Fruit fly (Drosophila melanogaster): ENCODE measurements around the gene spri.
A peak's percentile ranks its signal among the peaks of the same experiment; 100 is the strongest.

Gene spri

dm6 chrX:10600254-10600916, 15.2 kb upstream of the spri start (continued):
- TF ChIP-seq jigr1 (GFP tag; IDR thresholded peaks at IDR 0.05): no peak
- no peak for TF ChIP-seq Sox100B (GFP tag; optimal IDR thresholded peaks at IDR 0.05)
- no peak for TF ChIP-seq ab (GFP tag; optimal IDR thresholded peaks at IDR 0.05)
- TF ChIP-seq BEAF-32 (GFP tag; optimal IDR thresholded peaks at IDR 0.05): no peak
- no peak; the same call in 1 of the 2 replicates for TF ChIP-seq CG16779 (GFP tag; IDR thresholded peaks at IDR 0.05)
- no peak for TF ChIP-seq D (optimal IDR thresholded peaks at IDR 0.05)
- TF ChIP-seq D (GFP tag; optimal IDR thresholded peaks at IDR 0.05): peak; percentile 11
- TF ChIP-seq hb (GFP tag; IDR thresholded peaks at IDR 0.05; ENCODE audit: partially characterized antibody): no peak
- TF ChIP-seq Eip74EF (GFP tag; optimal IDR thresholded peaks at IDR 0.05): peak in 1 of 2 experiments; percentile 7
- no peak for TF ChIP-seq CG11560 (tag; IDR thresholded peaks at IDR 0.05)
- peak; percentile 27 for TF ChIP-seq Chrac-16 (GFP tag; optimal IDR thresholded peaks at IDR 0.05)
- no peak for TF ChIP-seq Hmx (GFP tag; optimal IDR thresholded peaks at IDR 0.05)
- TF ChIP-seq sna (GFP tag; IDR thresholded peaks at IDR 0.05; ENCODE audit: partially characterized antibody): no peak
- TF ChIP-seq toy (GFP tag; IDR thresholded peaks at IDR 0.05): no peak
- no peak for TF ChIP-seq NC2β (GFP tag; optimal IDR thresholded peaks at IDR 0.05)
- no peak for TF ChIP-seq ems (GFP tag; optimal IDR thresholded peaks at IDR 0.05)
- TF ChIP-seq pum (GFP tag; optimal IDR thresholded peaks at IDR 0.05): peak; percentile 23
- TF ChIP-seq CG1529 (GFP tag; optimal IDR thresholded peaks at IDR 0.05): no peak
- TF ChIP-seq CG16815 (GFP tag; optimal IDR thresholded peaks at IDR 0.05): peak; percentile 21

dm6 chrX:10599318-10599717, 14.1 kb upstream of the spri start:
- TF ChIP-seq CG6272 (GFP tag; IDR thresholded peaks at IDR 0.05): no peak
- TF ChIP-seq Awh (GFP tag; IDR thresholded peaks at IDR 0.05): no peak
- TF ChIP-seq Vsx1 (GFP tag; optimal IDR thresholded peaks at IDR 0.05): no peak
- no peak for TF ChIP-seq Sox102F (GFP tag; optimal IDR thresholded peaks at IDR 0.05)
- no peak for TF ChIP-seq CG17802 (tag; optimal IDR thresholded peaks at IDR 0.05)
- TF ChIP-seq cwo (GFP tag; optimal IDR thresholded peaks at IDR 0.05): peak; percentile 55
- peak; percentile 21 for TF ChIP-seq sug (tag; optimal IDR thresholded peaks at IDR 0.05)
- TF ChIP-seq CG31365 (tag; optimal IDR thresholded peaks at IDR 0.05): no peak
- TF ChIP-seq BEAF-32 (GFP tag; optimal IDR thresholded peaks at IDR 0.05): no peak
- peak; percentile 15 for TF ChIP-seq CG34376 (GFP tag; optimal IDR thresholded peaks at IDR 0.05)
- TF ChIP-seq D19B (GFP tag; optimal IDR thresholded peaks at IDR 0.05): peak; percentile 68

dm6 chrX:10595813-10596212, 10.6 kb upstream of the spri start, which contains the start of the genes Hmr and CG2124:
Hmr (minus strand) TSS chrX:10595855.
CG2124 (plus strand) TSS chrX:10596122.
- TF ChIP-seq CG4404 (GFP tag; IDR thresholded peaks at IDR 0.05) (no peak), crp (GFP tag; optimal IDR thresholded peaks at IDR 0.05) (peak; percentile 50 to 87), CG11695 (GFP tag; IDR thresholded peaks at IDR 0.05) (no peak), CG16813 (GFP tag; IDR thresholded peaks at IDR 0.05; ENCODE audit: partially characterized antibody) (peak; percentile 67), Bteb2 (GFP tag; optimal IDR thresholded peaks at IDR 0.05) (no peak), CG7556 (GFP tag; optimal IDR thresholded peaks at IDR 0.05) (no peak), inv (GFP tag; IDR thresholded peaks at IDR 0.05; ENCODE audit: partially characterized antibody) (peak; percentile 50), Sry-δ (GFP tag; optimal IDR thresholded peaks at IDR 0.05) (peak; percentile 73), HHEX (GFP tag; optimal IDR thresholded peaks at IDR 0.05) (no peak), MBD-R2 (GFP tag; IDR thresholded peaks at IDR 0.05) (peak; percentile 36; the same call in 1 of the 2 replicates), Ets97D (GFP tag; optimal IDR thresholded peaks at IDR 0.05) (peak; percentile 4), CG13287 (GFP tag; IDR thresholded peaks at IDR 0.05; ENCODE audit: partially characterized antibody) (peak; percentile 91), nerfin-2 (GFP tag; IDR thresholded peaks at IDR 0.05; ENCODE audit: partially characterized antibody) (0 out of 2 replicates have a peak, but pooled peaks have one; percentile 42), CG43689 (GFP tag; IDR thresholded peaks at IDR 0.05) (no peak), CTCF (GFP tag; optimal IDR thresholded peaks at IDR 0.05) (peak; percentile 38), Ssrp (tag; optimal IDR thresholded peaks at IDR 0.05) (no peak), Antp (GFP tag; optimal IDR thresholded peaks at IDR 0.05) (no peak), CG11560 (tag; IDR thresholded peaks at IDR 0.05) (peak; percentile 95), Doc3 (GFP tag; IDR thresholded peaks at IDR 0.05; ENCODE audit: partially characterized antibody) (peak; percentile 76), Scr (GFP tag; IDR thresholded peaks at IDR 0.05; ENCODE audit: partially characterized antibody) (peak; percentile 79)

Measured in whole organism, embryonic.